Worm (Caenorhabditis elegans) whole organism, L1 larva: ENCODE results near the gene R02D5.7.

Experiments
- aly-2 ChIP-seq: fragments of 150-350 bp; optimal IDR thresholded peaks from 2 replicates; lab custom pipeline; 2014; ENCODE audit warnings: missing biosample characterization, missing genetic modification characterization
- ceh-82 ChIP-seq, 3 experiments: fragments of 150-350 bp in 1 of 3; sonication (generic microtip) in 2 of 3; optimal IDR thresholded peaks; 2 replicates each; lab custom pipeline; 2014 to 2017; ENCODE audit warnings: missing biosample characterization in 3 of 3, missing genetic modification characterization in 3 of 3
- nhr-28 ChIP-seq: fragments of 150-350 bp; optimal IDR thresholded peaks from 2 replicates; lab custom pipeline; 2014; ENCODE audit warnings: missing biosample characterization, missing genetic modification characterization
- rnt-1 ChIP-seq: sonication (generic microtip); optimal IDR thresholded peaks from 2 replicates; lab custom pipeline; 2016; ENCODE audit warnings: mild to moderate bottlenecking, missing genetic modification characterization, moderate library complexity, missing compliant biosample characterization
- zip-4 ChIP-seq: fragments of 200-800 bp; sonication (Bioruptor generic); optimal IDR thresholded peaks from 2 replicates; lab custom pipeline; 2018; ENCODE audit warnings: mild to moderate bottlenecking, missing genetic modification characterization, moderate library complexity, missing compliant biosample characterization

DNA sequence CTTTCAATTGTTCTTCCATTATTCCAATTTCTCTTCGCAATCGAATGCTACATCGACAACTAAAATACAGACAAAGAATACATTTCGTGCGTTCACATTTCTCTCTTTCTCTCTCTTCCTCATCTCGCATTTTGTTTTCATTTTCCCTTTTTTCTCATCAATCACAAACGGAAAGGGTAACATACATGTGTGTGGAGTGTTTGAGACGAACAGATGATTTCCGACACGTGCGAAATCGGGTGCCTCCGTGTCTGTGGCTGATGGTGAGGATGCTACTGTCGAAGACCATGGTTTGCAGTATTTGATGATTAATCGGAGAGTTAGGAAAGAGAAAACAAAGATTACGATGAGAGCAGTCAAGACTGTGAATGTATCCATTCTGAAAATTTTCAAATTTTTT is 29.4 kb upstream of the R02D5.7 start, which contains the start of gene R02D5.9:
- TF ChIP-seq aly-2 (tag; lab: Kevin White, UChicago) (no peak), zip-4 (GFP tag; lab: Kevin White, UChicago) (no peak), ceh-82 (tag; optimal IDR thresholded peaks at IDR 0.05; lab: Kevin White, UChicago) (no peak), nhr-28 (tag; lab: Kevin White, UChicago) (no peak), rnt-1 (tag; lab: Kevin White, UChicago) (no peak)
